Worm (Caenorhabditis elegans) whole organism, L4 larva: ENCODE results near the gene C08E3.14.

Source experiments
- D1046.2 ChIP-seq: fragments of 200-800 bp; sonication (Bioruptor generic); IDR thresholded peaks from 2 replicates; pipeline ENCODE4 v1.3.6; 2022; ENCODE audit warnings: missing genetic modification characterization, missing compliant biosample characterization
- F37D6.2 ChIP-seq: sonication (generic microtip); optimal IDR thresholded peaks from 2 replicates; lab custom pipeline; 2016; ENCODE audit warnings: mild to moderate bottlenecking, missing genetic modification characterization, missing compliant biosample characterization
- Y105C5A.15 ChIP-seq: fragments of 200-800 bp; sonication (Bioruptor generic); IDR thresholded peaks from 2 replicates; pipeline ENCODE4 v1.3.6; 2022; ENCODE audit warnings: missing genetic modification characterization, missing compliant biosample characterization
- Y5F2A.4 ChIP-seq: fragments of 200-800 bp; sonication (Bioruptor generic); optimal IDR thresholded peaks from 2 replicates; lab custom pipeline; 2018; ENCODE audit warnings: mild to moderate bottlenecking, missing genetic modification characterization, missing compliant biosample characterization
- ZK337.2 ChIP-seq: fragments of 200-800 bp; sonication (Bioruptor generic); IDR thresholded peaks from 2 replicates; pipeline ENCODE4 v1.3.6; 2022; ENCODE audit warnings: missing genetic modification reagents, missing genetic modification characterization, missing compliant biosample characterization
- arid-1 ChIP-seq: fragments of 200-800 bp; sonication (Bioruptor generic); conservative IDR thresholded peaks from 2 replicates; pipeline ENCODE4 v1.3.6; 2022; ENCODE audit warnings: missing genetic modification reagents, missing genetic modification characterization, missing compliant biosample characterization
- attf-4 ChIP-seq: sonication (generic microtip); optimal IDR thresholded peaks from 3 replicates; lab custom pipeline; 2017; ENCODE audit warnings: missing biosample characterization, missing genetic modification characterization
- ceh-28 ChIP-seq: fragments of 150-350 bp; optimal IDR thresholded peaks from 2 replicates; lab custom pipeline; 2014; ENCODE audit warnings: missing biosample characterization, missing genetic modification reagents, missing genetic modification characterization
- ces-1 ChIP-seq: fragments of 150-350 bp; sonication (generic microtip); optimal IDR thresholded peaks from 4 replicates; lab custom pipeline; 2014; ENCODE audit warnings: missing biosample characterization, missing genetic modification reagents, missing genetic modification characterization
- cey-2 ChIP-seq: sonication (generic microtip); optimal IDR thresholded peaks from 3 replicates; lab custom pipeline; 2017; ENCODE audit warnings: missing genetic modification characterization, mild to moderate bottlenecking, missing compliant biosample characterization, antibody characterized with exemption, borderline replicate concordance; ENCODE audit not compliant: insufficient read depth
- ctbp-1 ChIP-seq: fragments of 200-800 bp; sonication (Bioruptor generic); IDR thresholded peaks from 2 replicates; pipeline ENCODE4 v1.3.6; 2022; ENCODE audit warnings: missing genetic modification reagents, missing genetic modification characterization, missing compliant biosample characterization
- daf-8 ChIP-seq: fragments of 200-800 bp; sonication (Bioruptor generic); IDR thresholded peaks from 2 replicates; pipeline ENCODE4 v1.3.6; 2022; ENCODE audit warnings: missing genetic modification characterization, missing compliant biosample characterization
- dmd-9 ChIP-seq: fragments of 200-800 bp; sonication (Bioruptor generic); IDR thresholded peaks from 2 replicates; pipeline ENCODE4 v1.3.6; 2022; ENCODE audit warnings: missing genetic modification reagents, missing genetic modification characterization, missing compliant biosample characterization
- duxl-1 ChIP-seq: sonication (generic microtip); optimal IDR thresholded peaks from 2 replicates; lab custom pipeline; 2016; ENCODE audit warnings: mild to moderate bottlenecking, missing genetic modification characterization, moderate library complexity, missing compliant biosample characterization; ENCODE audit not compliant: poor library complexity
- dve-1 ChIP-seq: sonication (generic microtip); optimal IDR thresholded peaks from 2 replicates; lab custom pipeline; 2017; ENCODE audit warnings: antibody characterized with exemption, mild to moderate bottlenecking, missing genetic modification characterization, missing compliant biosample characterization; ENCODE audit not compliant: insufficient read depth
- egl-27 ChIP-seq: sonication (generic microtip); optimal IDR thresholded peaks from 3 replicates; lab custom pipeline; 2017; ENCODE audit warnings: missing biosample characterization, missing genetic modification reagents, missing genetic modification characterization
- fos-1 ChIP-seq: fragments of 150-350 bp; optimal IDR thresholded peaks from 2 replicates; lab custom pipeline; 2014; ENCODE audit warnings: missing biosample characterization, missing genetic modification characterization
- hif-1 ChIP-seq, 2 experiments: sonication (generic microtip); optimal IDR thresholded peaks; 2 replicates each; lab custom pipeline; 2016 to 2017; ENCODE audit warnings: missing compliant biosample characterization in 2 of 2, missing genetic modification characterization in 2 of 2, missing genetic modification reagents in 2 of 2, missing genotype in 2 of 2, mild to moderate bottlenecking in 1 of 2
- hmg-1.1 ChIP-seq: fragments of 200-800 bp; sonication (Bioruptor generic); IDR thresholded peaks from 2 replicates; pipeline ENCODE4 v1.3.6; 2022; ENCODE audit warnings: missing genetic modification reagents, missing genetic modification characterization, missing compliant biosample characterization
- jun-1 ChIP-seq: fragments of 150-350 bp; optimal IDR thresholded peaks from 2 replicates; lab custom pipeline; 2014; ENCODE audit warnings: missing biosample characterization, missing genetic modification reagents, missing genetic modification characterization
- lim-7 ChIP-seq: fragments of 200-800 bp; sonication (Bioruptor generic); IDR thresholded peaks from 2 replicates; pipeline ENCODE4 v1.3.6; 2022; ENCODE audit warnings: missing genetic modification characterization, missing compliant biosample characterization
- lin-1 ChIP-seq: fragments of 200-800 bp; sonication (Bioruptor generic); IDR thresholded peaks from 2 replicates; pipeline ENCODE4 v1.3.6; 2022; ENCODE audit warnings: missing genetic modification reagents, missing genetic modification characterization, missing compliant biosample characterization
- madf-5 ChIP-seq, 2 experiments: fragments of 200-800 bp; sonication (Bioruptor generic); IDR thresholded peaks; 2 replicates each; pipeline ENCODE4 v1.3.6; 2022; ENCODE audit warnings: missing compliant biosample characterization in 2 of 2, missing genetic modification characterization in 2 of 2
- madf-9 ChIP-seq: fragments of 200-800 bp; sonication (Bioruptor generic); conservative IDR thresholded peaks from 2 replicates; pipeline ENCODE4 v1.3.6; 2022; ENCODE audit warnings: missing genetic modification reagents, missing genetic modification characterization, missing compliant biosample characterization
- mes-2 ChIP-seq: sonication (generic microtip); optimal IDR thresholded peaks from 2 replicates; lab custom pipeline; 2016; ENCODE audit warnings: missing genotype, mild to moderate bottlenecking, missing genetic modification characterization, missing compliant biosample characterization; ENCODE audit not compliant: poor library complexity, severe bottlenecking
- nhr-10 ChIP-seq: fragments of 150-350 bp; optimal IDR thresholded peaks from 2 replicates; lab custom pipeline; 2014; ENCODE audit warnings: missing biosample characterization, missing genetic modification characterization
- nhr-11 ChIP-seq: fragments of 150-350 bp; optimal IDR thresholded peaks from 2 replicates; lab custom pipeline; 2014; ENCODE audit warnings: missing biosample characterization, missing genetic modification characterization
- nhr-237 ChIP-seq: sonication (generic microtip); optimal IDR thresholded peaks from 2 replicates; lab custom pipeline; 2017; ENCODE audit warnings: missing biosample characterization, missing genetic modification characterization
- nhr-41 ChIP-seq: fragments of 200-800 bp; sonication (Bioruptor generic); IDR thresholded peaks from 2 replicates; pipeline ENCODE4 v1.3.6; 2022; ENCODE audit warnings: missing genetic modification reagents, missing genetic modification characterization, missing compliant biosample characterization
- nhr-42 ChIP-seq: fragments of 200-800 bp; sonication (Bioruptor generic); IDR thresholded peaks from 2 replicates; pipeline ENCODE4 v1.3.6; 2022; ENCODE audit warnings: missing genetic modification characterization, missing compliant biosample characterization
- nhr-77 ChIP-seq: fragments of 150-350 bp; optimal IDR thresholded peaks from 2 replicates; lab custom pipeline; 2014; ENCODE audit warnings: missing biosample characterization, missing genetic modification characterization
- pqm-1 ChIP-seq: sonication (generic microtip); optimal IDR thresholded peaks from 2 replicates; lab custom pipeline; 2017; ENCODE audit warnings: missing biosample characterization, missing genetic modification characterization
- sdz-12 ChIP-seq: fragments of 200-800 bp; sonication (Bioruptor generic); optimal IDR thresholded peaks from 2 replicates; lab custom pipeline; 2018; ENCODE audit warnings: mild to moderate bottlenecking, missing genetic modification characterization, missing compliant biosample characterization
- skn-1 ChIP-seq: fragments of 150-350 bp; optimal IDR thresholded peaks from 2 replicates; lab custom pipeline; 2014; ENCODE audit warnings: missing biosample characterization, missing genetic modification characterization
- spr-1 ChIP-seq: sonication (generic microtip); optimal IDR thresholded peaks from 2 replicates; lab custom pipeline; 2016; ENCODE audit warnings: mild to moderate bottlenecking, missing genetic modification characterization, missing compliant biosample characterization
- unc-130 ChIP-seq: sonication (generic microtip); optimal IDR thresholded peaks from 2 replicates; lab custom pipeline; 2016; ENCODE audit warnings: missing genetic modification reagents, missing genetic modification characterization, missing compliant biosample characterization
- unc-39 ChIP-seq: sonication (generic microtip); optimal IDR thresholded peaks from 2 replicates; lab custom pipeline; 2017; ENCODE audit warnings: missing biosample characterization, missing genetic modification characterization
- zfp-2 ChIP-seq: sonication (generic microtip); optimal IDR thresholded peaks from 2 replicates; lab custom pipeline; 2016; ENCODE audit warnings: mild to moderate bottlenecking, missing genetic modification characterization, missing compliant biosample characterization
- zfp-3 ChIP-seq: fragments of 200-800 bp; sonication (Bioruptor generic); conservative IDR thresholded peaks from 2 replicates; pipeline ENCODE4 v1.3.6; 2022; ENCODE audit warnings: missing genetic modification reagents, missing genetic modification characterization, missing compliant biosample characterization

C08E3.14 gene

DNA sequence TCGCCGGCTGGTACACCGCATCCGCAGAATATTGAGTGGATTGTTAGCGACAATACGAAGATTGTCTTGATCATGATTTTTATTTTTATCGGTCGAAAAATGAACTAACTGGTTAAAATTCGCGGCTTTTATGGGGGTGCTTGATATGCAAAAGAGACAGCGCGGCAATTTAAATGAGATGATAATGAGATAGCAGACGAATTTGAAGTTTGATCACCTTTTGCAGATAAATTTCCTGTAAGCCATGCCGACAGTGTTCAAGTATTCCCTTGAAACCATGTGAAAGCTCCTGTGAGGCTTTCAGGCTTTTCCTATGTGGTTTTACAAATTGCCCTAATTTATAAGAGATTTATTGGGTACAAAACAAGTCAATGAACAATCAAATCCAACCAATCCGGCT is 20.4 kb downstream of the C08E3.14 start, which contains the start of gene ZC204.17:
ZC204.17 (minus strand) TSS at position 101 of the 400 bp plus-strand sequence.
- no peak for TF ChIP-seq ceh-28 (tag; lab: Kevin White, UChicago)
- TF ChIP-seq pqm-1 (tag; lab: Kevin White, UChicago) = no peak
- no peak for TF ChIP-seq nhr-41 (GFP tag; lab: Robert Waterston, UW)
- no peak for TF ChIP-seq attf-4
- TF ChIP-seq jun-1 (tag; lab: Kevin White, UChicago) = no peak
- TF ChIP-seq ces-1 (GFP tag; lab: Kevin White, UChicago) = no peak
- no peak for TF ChIP-seq ctbp-1
- TF ChIP-seq mes-2 (tag; lab: Kevin White, UChicago) = no peak
- TF ChIP-seq, all 104 proteins: peak for 0

DNA sequence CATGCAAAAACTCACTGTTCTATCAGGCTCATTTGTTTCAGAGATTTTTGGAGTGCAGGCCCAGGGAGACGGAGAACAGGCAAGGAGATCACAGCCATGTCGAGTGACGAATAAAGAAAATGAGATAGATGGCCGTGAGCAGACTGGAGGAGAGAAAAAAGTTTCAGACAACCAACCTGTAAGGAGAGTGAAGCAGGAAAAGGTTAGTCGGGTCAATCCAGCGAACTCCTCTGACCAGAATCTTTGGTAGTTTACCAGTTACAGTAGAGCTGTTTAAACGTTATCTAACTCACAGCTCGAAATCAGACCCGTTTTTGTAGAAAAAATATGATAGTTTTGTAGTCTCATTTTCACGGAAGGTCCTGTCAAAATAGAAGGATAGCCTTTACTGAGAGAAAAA is 23.0 kb downstream of the C08E3.14 start, which contains the start of gene fbxb-21:
fbxb-21 (minus strand) TSS at position 101 of the 400 bp plus-strand sequence.
- no peak for TF ChIP-seq arid-1 (GFP tag; lab: Robert Waterston, UW)
- no peak for TF ChIP-seq spr-1 (tag; lab: Kevin White, UChicago)
- no peak for TF ChIP-seq Y5F2A.4 (GFP tag; lab: Kevin White, UChicago)
- TF ChIP-seq hif-1 (tag; optimal IDR thresholded peaks at IDR 0.05; lab: Kevin White, UChicago) = no peak
- no peak for TF ChIP-seq ZK337.2 (GFP tag; lab: Robert Waterston, UW)
- TF ChIP-seq zfp-2 = no peak

DNA sequence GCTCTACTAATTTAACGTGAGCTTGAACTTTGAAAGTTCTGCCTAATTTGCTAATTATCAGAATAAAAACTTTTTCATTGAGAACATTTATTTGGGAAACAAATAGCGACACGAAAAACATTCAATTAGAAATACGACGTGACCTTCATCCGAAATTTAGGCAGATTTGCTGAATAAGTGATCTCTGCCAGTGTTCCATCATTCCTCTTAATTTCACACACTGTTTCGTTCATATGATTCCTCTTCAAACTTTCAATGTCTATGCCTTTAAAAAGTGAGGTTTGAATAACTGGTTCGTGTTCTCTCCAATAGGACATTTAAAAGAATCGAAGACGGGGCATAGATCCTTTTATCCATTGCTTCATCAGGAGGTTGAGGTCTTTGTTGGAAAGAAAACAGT is 24.7 kb downstream of the C08E3.14 start, which contains the start of gene fbxb-20:
fbxb-20 (minus strand) TSS at position 101 of the 400 bp plus-strand sequence.
- no peak for TF ChIP-seq lin-1
- no peak for TF ChIP-seq hmg-1.1 (GFP tag; lab: Robert Waterston, UW)
- no peak for TF ChIP-seq dmd-9
- TF ChIP-seq nhr-237 (tag; lab: Kevin White, UChicago) = no peak
- TF ChIP-seq D1046.2 = no peak
- TF ChIP-seq ZK337.2 (GFP tag; lab: Robert Waterston, UW) = no peak
- no peak for TF ChIP-seq egl-27 (tag; lab: Kevin White, UChicago)
- no peak for TF ChIP-seq duxl-1
- TF ChIP-seq daf-8 (GFP tag; lab: Robert Waterston, UW) = no peak
- no peak for TF ChIP-seq nhr-42 (GFP tag; lab: Robert Waterston, UW)
- no peak for TF ChIP-seq skn-1
- TF ChIP-seq cey-2 (tag; lab: Kevin White, UChicago) = no peak
- no peak for TF ChIP-seq lim-7 (GFP tag; lab: Robert Waterston, UW)
- TF ChIP-seq nhr-77 = no peak
- TF ChIP-seq F37D6.2 (tag; lab: Kevin White, UChicago) = no peak

DNA sequence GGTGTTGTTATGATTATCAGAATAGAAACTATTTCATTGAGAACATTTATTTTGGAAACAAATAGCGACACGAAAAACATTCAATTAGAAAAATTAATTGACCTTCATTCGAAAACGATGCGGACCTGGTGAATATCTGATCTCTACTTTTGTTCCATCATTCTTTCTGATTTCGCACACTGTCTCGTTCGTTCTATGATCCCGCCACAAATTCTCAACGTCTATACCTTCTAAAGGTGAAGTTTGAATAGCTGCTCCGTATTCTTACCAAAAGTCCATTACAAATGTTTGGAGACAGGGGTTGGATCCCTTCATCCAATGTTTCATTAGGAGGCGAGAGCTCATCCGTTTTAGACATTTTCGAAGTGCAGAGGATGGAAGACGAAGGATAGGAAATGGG is 26.0 kb downstream of the C08E3.14 start, which contains the start of gene fbxb-16:
fbxb-16 (minus strand) TSS at position 101 of the 400 bp plus-strand sequence.
- TF ChIP-seq ctbp-1 = no peak
- TF ChIP-seq unc-130 (GFP tag; lab: Kevin White, UChicago) = no peak
- no peak for TF ChIP-seq nhr-11 (tag; lab: Kevin White, UChicago)
- TF ChIP-seq Y105C5A.15 (GFP tag; lab: Robert Waterston, UW) = no peak
- TF ChIP-seq nhr-77 = no peak
- TF ChIP-seq mes-2 (tag; lab: Kevin White, UChicago) = no peak
- TF ChIP-seq madf-9 (GFP tag; lab: Robert Waterston, UW) = no peak
- TF ChIP-seq unc-39 (tag; lab: Kevin White, UChicago) = no peak
- TF ChIP-seq sdz-12 (GFP tag; lab: Kevin White, UChicago) = no peak
- TF ChIP-seq F37D6.2 (tag; lab: Kevin White, UChicago) = no peak
- no peak for TF ChIP-seq madf-5 (GFP tag; IDR thresholded peaks at IDR 0.05; lab: Robert Waterston, UW)
- TF ChIP-seq nhr-10 = no peak
- no peak for TF ChIP-seq ces-1 (GFP tag; lab: Kevin White, UChicago)
- TF ChIP-seq zfp-3 (GFP tag; lab: Robert Waterston, UW) = no peak
- TF ChIP-seq fos-1 (tag; lab: Kevin White, UChicago) = no peak
- no peak for TF ChIP-seq dve-1
- TF ChIP-seq, all 104 proteins: peak for 0
